Worm (Caenorhabditis elegans) whole organism, L4 larva: Measurements from ENCODE around the gene F44A2.7.

Experiments used
- F26F4.8 ChIP-seq: fragments of 200-800 bp; sonication (Bioruptor generic); conservative IDR thresholded peaks from 2 replicates; pipeline ENCODE4 v1.3.6; 2022; ENCODE audit warnings: missing genetic modification characterization, missing compliant biosample characterization
- Y105C5A.15 ChIP-seq: fragments of 200-800 bp; sonication (Bioruptor generic); IDR thresholded peaks from 2 replicates; pipeline ENCODE4 v1.3.6; 2022; ENCODE audit warnings: missing genetic modification characterization, missing compliant biosample characterization
- ZK546.5 ChIP-seq, 2 experiments: sonication (generic microtip); optimal IDR thresholded peaks; 2 replicates each; lab custom pipeline; 2017; ENCODE audit warnings: missing biosample characterization in 2 of 2, missing genetic modification characterization in 2 of 2
- aly-2 ChIP-seq: sonication (generic microtip); optimal IDR thresholded peaks from 2 replicates; lab custom pipeline; 2018; ENCODE audit warnings: missing biosample characterization, missing genetic modification characterization
- attf-4 ChIP-seq: sonication (generic microtip); optimal IDR thresholded peaks from 3 replicates; lab custom pipeline; 2017; ENCODE audit warnings: missing biosample characterization, missing genetic modification characterization
- ceh-32 ChIP-seq: sonication (generic microtip); optimal IDR thresholded peaks from 2 replicates; lab custom pipeline; 2016; ENCODE audit warnings: mild to moderate bottlenecking, missing genetic modification characterization, missing compliant biosample characterization; ENCODE audit not compliant: poor library complexity
- ceh-44 ChIP-seq: fragments of 200-800 bp; sonication (Bioruptor generic); IDR thresholded peaks from 2 replicates; pipeline ENCODE4 v1.3.6; 2022; ENCODE audit warnings: missing genetic modification reagents, missing genetic modification characterization, missing compliant biosample characterization
- daf-16 ChIP-seq, 3 experiments: sonication (generic microtip); optimal IDR thresholded peaks; 2 replicates each; lab custom pipeline; 2016 to 2017; ENCODE audit warnings: missing genetic modification characterization in 3 of 3, missing genetic modification reagents in 3 of 3, mild to moderate bottlenecking in 2 of 3, missing compliant biosample characterization in 2 of 3, missing biosample characterization in 1 of 3, moderate library complexity in 1 of 3
- daf-8 ChIP-seq: fragments of 200-800 bp; sonication (Bioruptor generic); IDR thresholded peaks from 2 replicates; pipeline ENCODE4 v1.3.6; 2022; ENCODE audit warnings: missing genetic modification characterization, missing compliant biosample characterization
- dmd-6 ChIP-seq: fragments of 200-800 bp; sonication (Bioruptor generic); IDR thresholded peaks from 2 replicates; pipeline ENCODE4 v1.3.6; 2022; ENCODE audit warnings: missing genetic modification reagents, missing genetic modification characterization, missing compliant biosample characterization
- dpl-1 ChIP-seq: fragments of 150-350 bp; optimal IDR thresholded peaks from 2 replicates; lab custom pipeline; 2014; ENCODE audit warnings: missing biosample characterization, missing genetic modification reagents, missing genetic modification characterization
- duxl-1 ChIP-seq: sonication (generic microtip); optimal IDR thresholded peaks from 2 replicates; lab custom pipeline; 2016; ENCODE audit warnings: mild to moderate bottlenecking, missing genetic modification characterization, moderate library complexity, missing compliant biosample characterization; ENCODE audit not compliant: poor library complexity
- dve-1 ChIP-seq: sonication (generic microtip); optimal IDR thresholded peaks from 2 replicates; lab custom pipeline; 2017; ENCODE audit warnings: antibody characterized with exemption, mild to moderate bottlenecking, missing genetic modification characterization, missing compliant biosample characterization; ENCODE audit not compliant: insufficient read depth
- jun-1 ChIP-seq: fragments of 150-350 bp; optimal IDR thresholded peaks from 2 replicates; lab custom pipeline; 2014; ENCODE audit warnings: missing biosample characterization, missing genetic modification reagents, missing genetic modification characterization
- lin-13 ChIP-seq: fragments of 150-350 bp; optimal IDR thresholded peaks from 2 replicates; lab custom pipeline; 2014; ENCODE audit warnings: missing biosample characterization, missing genetic modification reagents, missing genetic modification characterization
- lin-29 ChIP-seq: fragments of 200-800 bp; sonication (Bioruptor generic); IDR thresholded peaks from 2 replicates; pipeline ENCODE4 v1.3.6; 2022; ENCODE audit warnings: missing genetic modification reagents, missing genetic modification characterization, missing compliant biosample characterization
- madf-9 ChIP-seq: fragments of 200-800 bp; sonication (Bioruptor generic); conservative IDR thresholded peaks from 2 replicates; pipeline ENCODE4 v1.3.6; 2022; ENCODE audit warnings: missing genetic modification reagents, missing genetic modification characterization, missing compliant biosample characterization
- mdl-1 ChIP-seq, 2 experiments: fragments of 150-350 bp in 1 of 2; sonication (generic microtip) in 1 of 2; optimal IDR thresholded peaks; 2 replicates each; lab custom pipeline; 2014 to 2017; ENCODE audit warnings: missing biosample characterization in 2 of 2, missing genetic modification characterization in 2 of 2
- nhr-102 ChIP-seq: sonication (generic microtip); optimal IDR thresholded peaks from 2 replicates; lab custom pipeline; 2016; ENCODE audit warnings: mild to moderate bottlenecking, missing genetic modification characterization, moderate library complexity, missing compliant biosample characterization
- nhr-11 ChIP-seq: fragments of 150-350 bp; optimal IDR thresholded peaks from 2 replicates; lab custom pipeline; 2014; ENCODE audit warnings: missing biosample characterization, missing genetic modification characterization
- nhr-111 ChIP-seq: fragments of 200-800 bp; sonication (Bioruptor generic); optimal IDR thresholded peaks from 2 replicates; lab custom pipeline; 2018; ENCODE audit warnings: mild to moderate bottlenecking, missing genetic modification characterization, missing compliant biosample characterization
- nhr-42 ChIP-seq: fragments of 200-800 bp; sonication (Bioruptor generic); IDR thresholded peaks from 2 replicates; pipeline ENCODE4 v1.3.6; 2022; ENCODE audit warnings: missing genetic modification characterization, missing compliant biosample characterization
- nhr-76 ChIP-seq: fragments of 150-350 bp; optimal IDR thresholded peaks from 2 replicates; lab custom pipeline; 2014; ENCODE audit warnings: missing biosample characterization, missing genetic modification characterization
- pha-4 ChIP-seq, 2 experiments: fragments of 150-350 bp in 1 of 2; fragments of 200-800 bp in 1 of 2; sonication (Bioruptor generic) in 1 of 2; IDR thresholded peaks in 1 of 2; optimal IDR thresholded peaks in 1 of 2; 2 replicates each; pipeline versions ENCODE4 v1.3.6 to Lab custom; 2014 to 2022; ENCODE audit warnings: missing genetic modification characterization in 2 of 2, missing genetic modification reagents in 2 of 2, missing biosample characterization in 1 of 2, missing compliant biosample characterization in 1 of 2
- pqm-1 ChIP-seq: sonication (generic microtip); optimal IDR thresholded peaks from 2 replicates; lab custom pipeline; 2017; ENCODE audit warnings: missing biosample characterization, missing genetic modification characterization
- sdz-12 ChIP-seq: fragments of 200-800 bp; sonication (Bioruptor generic); optimal IDR thresholded peaks from 2 replicates; lab custom pipeline; 2018; ENCODE audit warnings: mild to moderate bottlenecking, missing genetic modification characterization, missing compliant biosample characterization
- set-16 ChIP-seq: fragments of 200-800 bp; sonication (Bioruptor generic); IDR thresholded peaks from 2 replicates; pipeline ENCODE4 v1.3.6; 2022; ENCODE audit warnings: missing genetic modification reagents, missing genetic modification characterization, missing compliant biosample characterization
- snpc-4 ChIP-seq: fragments of 150-350 bp; optimal IDR thresholded peaks from 2 replicates; lab custom pipeline; 2014; ENCODE audit warnings: missing biosample characterization, missing genetic modification characterization
- tag-97 ChIP-seq: fragments of 200-800 bp; sonication (Bioruptor generic); IDR thresholded peaks from 2 replicates; pipeline ENCODE4 v1.3.6; 2022; ENCODE audit warnings: missing genetic modification characterization, missing compliant biosample characterization
- tra-1 ChIP-seq: fragments of 200-800 bp; sonication (Bioruptor generic); IDR thresholded peaks from 2 replicates; pipeline ENCODE4 v1.3.6; 2022; ENCODE audit warnings: missing genetic modification reagents, missing genetic modification characterization, missing compliant biosample characterization
- unc-39 ChIP-seq: sonication (generic microtip); optimal IDR thresholded peaks from 2 replicates; lab custom pipeline; 2017; ENCODE audit warnings: missing biosample characterization, missing genetic modification characterization
- unc-62 ChIP-seq, 3 experiments: fragments of 150-350 bp in 1 of 3; sonication (generic microtip); optimal IDR thresholded peaks in 2 of 3; peaks in 1 of 3; 1 replicate in 1 of 3; 2 replicates in 2 of 3; lab custom pipeline; 2014 to 2017; ENCODE audit warnings: missing biosample characterization in 3 of 3, missing genetic modification characterization in 3 of 3, missing genetic modification reagents in 3 of 3, missing genotype in 1 of 3
- zag-1 ChIP-seq: fragments of 150-350 bp; optimal IDR thresholded peaks from 2 replicates; lab custom pipeline; 2014; ENCODE audit warnings: missing biosample characterization, missing genetic modification characterization
- zfp-2 ChIP-seq: sonication (generic microtip); optimal IDR thresholded peaks from 2 replicates; lab custom pipeline; 2016; ENCODE audit warnings: mild to moderate bottlenecking, missing genetic modification characterization, missing compliant biosample characterization
- zip-2 ChIP-seq: fragments of 150-350 bp; optimal IDR thresholded peaks from 2 replicates; lab custom pipeline; 2014; ENCODE audit warnings: missing biosample characterization, missing genetic modification characterization

F44A2.7 gene

DNA sequence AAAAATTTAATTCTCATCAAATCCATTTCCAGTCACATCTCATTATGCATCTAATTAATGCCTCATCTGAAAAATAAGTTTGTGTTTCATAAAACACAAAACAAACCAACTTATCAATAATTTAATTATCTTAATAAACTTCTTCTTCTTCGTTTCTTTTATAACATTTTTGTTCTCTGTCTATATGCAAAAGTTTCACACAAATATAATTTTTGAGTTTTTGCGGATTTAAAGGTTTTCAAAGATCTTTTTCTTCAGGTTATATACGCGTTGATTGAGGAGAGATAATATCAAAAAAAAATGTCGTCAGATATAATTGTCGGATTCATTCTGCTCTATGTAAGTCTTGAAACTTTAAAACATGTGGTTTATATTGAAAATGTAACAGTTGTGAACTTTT is 28.4 kb downstream of the F44A2.7 start, which contains the start of gene srx-47:
Gene srx-47 (plus strand): TSS at position 301 of the 400 bp plus-strand sequence.
- TF ChIP-seq lin-29 (GFP tag; lab: Robert Waterston, UW) (no peak), pqm-1 (tag; lab: Kevin White, UChicago) (no peak), snpc-4 (tag; lab: Kevin White, UChicago) (no peak), aly-2 (tag; lab: Kevin White, UChicago) (no peak)
- TF ChIP-seq, all 104 proteins: peak for 0

DNA sequence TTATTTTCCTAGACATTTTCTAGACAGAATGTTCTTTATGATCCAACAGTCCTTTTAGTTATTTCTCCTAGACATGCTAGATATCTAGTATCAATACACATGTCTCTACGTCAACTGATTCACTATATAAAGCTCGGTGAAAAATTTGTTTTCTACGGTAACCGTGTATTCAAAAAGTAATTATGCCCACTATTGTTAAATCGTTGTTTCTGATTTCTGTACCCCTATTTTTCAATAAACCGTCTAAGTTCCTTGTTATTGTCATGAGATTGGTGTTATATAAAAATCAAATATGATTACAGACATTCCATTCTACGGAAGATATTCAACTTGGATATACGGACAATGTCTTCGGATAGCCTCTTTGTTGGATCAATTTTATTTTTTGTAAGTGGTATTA is 31.7 kb downstream of the F44A2.7 start, which contains the start of gene srx-46:
Gene srx-46 (plus strand): TSS at position 301 of the 400 bp plus-strand sequence.
- no peak for TF ChIP-seq zip-2 (tag; lab: Kevin White, UChicago)
- no peak for TF ChIP-seq duxl-1 (tag; lab: Kevin White, UChicago)
- no peak for TF ChIP-seq nhr-42 (GFP tag; lab: Robert Waterston, UW)
- no peak for TF ChIP-seq ceh-44 (GFP tag; lab: Robert Waterston, UW)
- TF ChIP-seq zfp-2 (tag; lab: Kevin White, UChicago): no peak
- no peak for TF ChIP-seq mdl-1 (tag; optimal IDR thresholded peaks at IDR 0.05; lab: Kevin White, UChicago)
- no peak for TF ChIP-seq nhr-102
- TF ChIP-seq tra-1 (GFP tag; lab: Robert Waterston, UW): no peak
- no peak for TF ChIP-seq zag-1 (tag; lab: Kevin White, UChicago)
- TF ChIP-seq F26F4.8 (GFP tag; lab: Robert Waterston, UW): no peak
- TF ChIP-seq nhr-111 (GFP tag; lab: Kevin White, UChicago): no peak
- no peak for TF ChIP-seq unc-39
- TF ChIP-seq Y105C5A.15: no peak
- TF ChIP-seq nhr-76 (tag; lab: Kevin White, UChicago): no peak
- no peak for TF ChIP-seq daf-8
- no peak for TF ChIP-seq tag-97
- TF ChIP-seq dpl-1 (GFP tag; lab: Kevin White, UChicago): no peak
- TF ChIP-seq unc-62 (GFP tag; optimal IDR thresholded peaks at IDR 0.05 in 1 of 2; lab: Kevin White, UChicago): no peak
- TF ChIP-seq unc-62 (tag; optimal IDR thresholded peaks at IDR 0.05; lab: Kevin White, UChicago): no peak

DNA sequence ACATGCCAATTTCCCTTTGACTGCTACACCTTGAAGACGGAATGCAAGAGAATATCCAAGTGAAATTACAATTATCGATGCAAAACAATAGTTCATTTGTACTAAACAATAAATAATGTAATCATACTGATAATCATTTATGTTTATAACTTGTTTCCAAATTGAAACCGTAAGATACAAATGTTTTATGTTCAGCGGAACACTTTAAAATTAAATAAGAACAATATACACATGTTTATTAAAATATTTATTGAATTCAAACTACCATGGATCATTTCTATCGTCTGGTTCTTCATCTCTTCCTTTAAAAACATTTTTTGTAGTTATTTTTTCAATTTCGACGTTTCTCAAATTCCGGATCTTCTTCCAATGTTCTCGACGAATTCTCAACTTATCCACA is 34.1 kb downstream of the F44A2.7 start, which contains the start of gene ttr-40:
Gene ttr-40 (minus strand): TSS at position 101 of the 400 bp plus-strand sequence.
- TF ChIP-seq Y105C5A.15: no peak
- no peak for TF ChIP-seq ceh-44 (GFP tag; lab: Robert Waterston, UW)
- TF ChIP-seq jun-1 (tag; lab: Kevin White, UChicago): no peak
- no peak for TF ChIP-seq daf-8
- TF ChIP-seq nhr-11: no peak
- no peak for TF ChIP-seq pha-4 (GFP tag; IDR thresholded peaks at IDR 0.05; lab: Robert Waterston, UW)
- TF ChIP-seq pha-4 (tag; optimal IDR thresholded peaks at IDR 0.05; lab: Kevin White, UChicago): no peak
- TF ChIP-seq attf-4: no peak
- TF ChIP-seq sdz-12 (GFP tag; lab: Kevin White, UChicago): no peak
- TF ChIP-seq zag-1 (tag; lab: Kevin White, UChicago): no peak
- no peak for TF ChIP-seq ZK546.5 (tag; optimal IDR thresholded peaks at IDR 0.05; lab: Kevin White, UChicago)
- no peak for TF ChIP-seq lin-13 (GFP tag; lab: Kevin White, UChicago)
- TF ChIP-seq set-16 (GFP tag; lab: Robert Waterston, UW): no peak

DNA sequence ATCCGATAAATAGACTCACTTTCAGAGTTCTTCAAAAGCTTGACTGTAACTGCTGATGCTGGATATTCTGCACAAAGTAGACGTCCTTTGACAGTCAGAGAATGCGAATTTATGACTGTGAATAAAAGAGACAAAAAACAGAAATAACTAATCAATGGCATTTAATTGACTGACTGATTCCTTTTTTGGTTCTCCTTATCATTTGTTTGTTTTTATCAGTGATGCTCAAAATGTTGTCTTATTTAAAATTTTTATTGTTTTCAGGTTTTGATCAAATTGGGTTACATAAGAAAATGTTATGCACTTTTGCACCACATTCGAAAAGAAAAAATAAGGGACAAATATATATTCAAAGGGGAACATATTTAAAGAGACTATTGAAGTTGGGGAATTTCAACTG is 35.1 kb downstream of the F44A2.7 start, which contains the start of gene ttr-49:
Gene ttr-49 (minus strand): TSS at position 171 of the 400 bp plus-strand sequence.
- no peak for TF ChIP-seq ceh-32 (tag; lab: Kevin White, UChicago)
- TF ChIP-seq dmd-6 (GFP tag; lab: Robert Waterston, UW): 0 out of 2 replicates have a peak, but pooled peaks have one; percentile 22
- peak; percentile 30 for TF ChIP-seq pqm-1 (tag; lab: Kevin White, UChicago)
- no peak for TF ChIP-seq madf-9 (GFP tag; lab: Robert Waterston, UW)
- TF ChIP-seq dve-1 (tag; lab: Kevin White, UChicago): peak; percentile 27
- TF ChIP-seq daf-16 (GFP tag; optimal IDR thresholded peaks at IDR 0.05; lab: Kevin White, UChicago): no peak
- TF ChIP-seq daf-16 (tag; optimal IDR thresholded peaks at IDR 0.05; lab: Kevin White, UChicago): peak; percentile 73
